Fruit fly (Drosophila melanogaster): Measurements from ENCODE around the gene CG1582.

The CG1582 gene

dm6 chrX:10857376-10857775, 41.7 kb downstream of the CG1582 start, which contains the start of the genes sofe and CG2186 (continued):
- TF ChIP-seq zen2 (GFP tag; IDR thresholded peaks at IDR 0.05; ENCODE audit: partially characterized antibody) (peak; percentile 81; the same call in 1 of the 3 replicates), Ets65A (GFP tag) (peak; percentile 53), GATAe (GFP tag; conservative IDR thresholded peaks at IDR 0.05) (no peak), Bteb2 (GFP tag; optimal IDR thresholded peaks at IDR 0.05) (peak; percentile 25), NC2β (GFP tag; optimal IDR thresholded peaks at IDR 0.05) (peak; percentile 64), CoRest (tag; optimal IDR thresholded peaks at IDR 0.05) (peak; percentile 67), hb (GFP tag; IDR thresholded peaks at IDR 0.05; ENCODE audit: partially characterized antibody) (peak; percentile 76), CG8388 (GFP tag; optimal IDR thresholded peaks at IDR 0.05) (peak; percentile 29), CG11398 (GFP tag; optimal IDR thresholded peaks at IDR 0.05) (peak; percentile 5), salm (tag; optimal IDR thresholded peaks at IDR 0.05) (no peak), slou (GFP tag; optimal IDR thresholded peaks at IDR 0.05) (no peak), prd (optimal IDR thresholded peaks at IDR 0.05) (no peak), prd (GFP tag; IDR thresholded peaks at IDR 0.05) (peak; percentile 67), knrl (GFP tag; IDR thresholded peaks at IDR 0.05; ENCODE audit: partially characterized antibody) (peak; percentile 90), CrebB (tag; optimal IDR thresholded peaks at IDR 0.05) (peak; percentile 39), Ravus (GFP tag; IDR thresholded peaks at IDR 0.05) (no peak), Dbx (GFP tag; IDR thresholded peaks at IDR 0.05) (peak; percentile 57; the same call in 1 of the 3 replicates), PHDP (tag; optimal IDR thresholded peaks at IDR 0.05) (peak; percentile 55), gcm2 (GFP tag; optimal IDR thresholded peaks at IDR 0.05) (no peak), CG1602 (GFP tag; optimal IDR thresholded peaks at IDR 0.05) (peak; percentile 58), CG16815 (GFP tag; optimal IDR thresholded peaks at IDR 0.05) (peak; percentile 30), Tbp (GFP tag; optimal IDR thresholded peaks at IDR 0.05) (no peak), pum (GFP tag; optimal IDR thresholded peaks at IDR 0.05) (peak; percentile 58), CG17612 (GFP tag; IDR thresholded peaks at IDR 0.05) (no peak), ERR (GFP tag; optimal IDR thresholded peaks at IDR 0.05) (peak; percentile 28), Scr (GFP tag; IDR thresholded peaks at IDR 0.05; ENCODE audit: partially characterized antibody) (peak; percentile 90), CG12219 (GFP tag; optimal IDR thresholded peaks at IDR 0.05) (no peak), Mes4 (GFP tag; optimal IDR thresholded peaks at IDR 0.05) (peak; percentile 47), Xbp1 (GFP tag; optimal IDR thresholded peaks at IDR 0.05) (peak; percentile 66), oc (tag; optimal IDR thresholded peaks at IDR 0.05) (no peak), CG32772 (GFP tag; IDR thresholded peaks at IDR 0.05) (no peak), tio (GFP tag; optimal IDR thresholded peaks at IDR 0.05) (no peak), CG11504 (tag; optimal IDR thresholded peaks at IDR 0.05) (peak; percentile 86), Elba2 (GFP tag; optimal IDR thresholded peaks at IDR 0.05) (peak; percentile 79), CG9215 (GFP tag; IDR thresholded peaks at IDR 0.05) (peak; percentile 38; the same call in 1 of the 2 replicates), zfh1 (GFP tag; IDR thresholded peaks at IDR 0.05) (peak; percentile 45; the same call in 1 of the 3 replicates), CG2129 (GFP tag; IDR thresholded peaks at IDR 0.05; ENCODE audit: partially characterized antibody) (peak; percentile 84), bab2 (GFP tag; optimal IDR thresholded peaks at IDR 0.05) (peak; percentile 61), CG30403 (GFP tag; optimal IDR thresholded peaks at IDR 0.05) (peak; percentile 80), hbn (GFP tag; IDR thresholded peaks at IDR 0.05; ENCODE audit: partially characterized antibody) (peak; percentile 80), row (GFP tag; IDR thresholded peaks at IDR 0.05) (peak; percentile 71), HLH4C (GFP tag; IDR thresholded peaks at IDR 0.05; ENCODE audit: partially characterized antibody) (peak; percentile 83), CG10147 (GFP tag; optimal IDR thresholded peaks at IDR 0.05) (peak; percentile 17), nerfin-2 (GFP tag; IDR thresholded peaks at IDR 0.05; ENCODE audit: partially characterized antibody) (peak; percentile 61), CG16813 (GFP tag; IDR thresholded peaks at IDR 0.05; ENCODE audit: partially characterized antibody) (peak; percentile 86), CG18476 (GFP tag; optimal IDR thresholded peaks at IDR 0.05) (peak; percentile 30), pho (GFP tag; optimal IDR thresholded peaks at IDR 0.05) (peak; percentile 44), psq (GFP tag; optimal IDR thresholded peaks at IDR 0.05) (peak; percentile 21), bbx (GFP tag; IDR thresholded peaks at IDR 0.05; ENCODE audit: partially characterized antibody) (peak; percentile 82), CG32532 (GFP tag; IDR thresholded peaks at IDR 0.05) (peak; percentile 56), CG12769 (tag; optimal IDR thresholded peaks at IDR 0.05) (no peak)

Data from whole organism, embryonic.